Worm (Caenorhabditis elegans) whole organism, late embryonic: ENCODE data around the gene F16H6.8.

Experiments used
- C08G9.2 ChIP-seq: sonication (generic microtip); optimal IDR thresholded peaks from 2 replicates; lab custom pipeline; 2016; ENCODE audit warnings: mild to moderate bottlenecking, missing genetic modification characterization, moderate library complexity, missing compliant biosample characterization
- C38D4.7 ChIP-seq: fragments of 200-800 bp; sonication (Bioruptor generic); optimal IDR thresholded peaks from 2 replicates; lab custom pipeline; 2018; ENCODE audit warnings: mild to moderate bottlenecking, missing genetic modification characterization, moderate library complexity, missing compliant biosample characterization
- F13H6.1 ChIP-seq: sonication (generic microtip); optimal IDR thresholded peaks from 2 replicates; lab custom pipeline; 2016; ENCODE audit warnings: missing genetic modification characterization, missing compliant biosample characterization
- K02D7.2 ChIP-seq: sonication (generic microtip); optimal IDR thresholded peaks from 2 replicates; lab custom pipeline; 2017; ENCODE audit warnings: mild to moderate bottlenecking, missing genetic modification characterization, missing compliant biosample characterization
- K09A11.1 ChIP-seq: sonication (generic microtip); optimal IDR thresholded peaks from 2 replicates; lab custom pipeline; 2017; ENCODE audit warnings: antibody characterized with exemption, mild to moderate bottlenecking, missing genetic modification characterization, missing compliant biosample characterization; ENCODE audit not compliant: insufficient read depth
- T23F11.4 ChIP-seq: fragments of 200-800 bp; sonication (Bioruptor generic); optimal IDR thresholded peaks from 2 replicates; lab custom pipeline; 2018; ENCODE audit warnings: mild to moderate bottlenecking, missing genetic modification characterization, missing compliant biosample characterization
- ama-1 ChIP-seq: fragments of 150-350 bp; optimal IDR thresholded peaks from 2 replicates; lab custom pipeline; 2014
- ceh-18 ChIP-seq: sonication (generic microtip); optimal IDR thresholded peaks from 2 replicates; lab custom pipeline; 2016; ENCODE audit warnings: missing genetic modification characterization, missing compliant biosample characterization
- ceh-19 ChIP-seq: fragments of 200-800 bp; sonication (Bioruptor generic); optimal IDR thresholded peaks from 2 replicates; lab custom pipeline; 2018; ENCODE audit warnings: mild to moderate bottlenecking, missing genetic modification characterization, missing compliant biosample characterization
- ceh-2 ChIP-seq: sonication (generic microtip); optimal IDR thresholded peaks from 2 replicates; lab custom pipeline; 2016; ENCODE audit warnings: missing genotype, missing genetic modification characterization, missing compliant biosample characterization
- ceh-22 ChIP-seq: sonication (generic microtip); optimal IDR thresholded peaks from 2 replicates; lab custom pipeline; 2017; ENCODE audit warnings: missing biosample characterization, missing genetic modification characterization
- ceh-24 ChIP-seq: sonication (generic microtip); optimal IDR thresholded peaks from 2 replicates; lab custom pipeline; 2016; ENCODE audit warnings: mild to moderate bottlenecking, missing genetic modification characterization, missing compliant biosample characterization
- ceh-31 ChIP-seq: sonication (generic microtip); optimal IDR thresholded peaks from 2 replicates; lab custom pipeline; 2016; ENCODE audit warnings: missing genetic modification characterization, missing compliant biosample characterization
- ceh-6 ChIP-seq: fragments of 200-800 bp; sonication (Bioruptor generic); optimal IDR thresholded peaks from 2 replicates; lab custom pipeline; 2018; ENCODE audit warnings: mild to moderate bottlenecking, missing genetic modification characterization, missing compliant biosample characterization
- ceh-9 ChIP-seq: sonication (generic microtip); optimal IDR thresholded peaks from 2 replicates; lab custom pipeline; 2016; ENCODE audit warnings: mild to moderate bottlenecking, missing genetic modification characterization, inconsistent platforms, missing compliant biosample characterization
- che-1 ChIP-seq: sonication (generic microtip); optimal IDR thresholded peaks from 2 replicates; lab custom pipeline; 2016; ENCODE audit warnings: mild to moderate bottlenecking, missing genetic modification characterization, missing compliant biosample characterization
- dmd-4 ChIP-seq: sonication (generic microtip); optimal IDR thresholded peaks from 2 replicates; lab custom pipeline; 2016; ENCODE audit warnings: borderline replicate concordance, missing genetic modification characterization, missing compliant biosample characterization
- dve-1 ChIP-seq: sonication (generic microtip); optimal IDR thresholded peaks from 2 replicates; lab custom pipeline; 2017; ENCODE audit warnings: antibody characterized with exemption, mild to moderate bottlenecking, missing genetic modification characterization, missing compliant biosample characterization
- elt-2 ChIP-seq: sonication (generic microtip); optimal IDR thresholded peaks from 2 replicates; lab custom pipeline; 2016; ENCODE audit warnings: missing genetic modification reagents, missing genetic modification characterization, missing compliant biosample characterization
- eyg-1 ChIP-seq: sonication (generic microtip); optimal IDR thresholded peaks from 2 replicates; lab custom pipeline; 2016; ENCODE audit warnings: missing genotype, missing genetic modification characterization, missing compliant biosample characterization
- fkh-10 ChIP-seq: fragments of 150-350 bp; optimal IDR thresholded peaks from 2 replicates; lab custom pipeline; 2014; ENCODE audit warnings: missing biosample characterization, missing genetic modification reagents, missing genetic modification characterization
- gmeb-2 ChIP-seq: sonication (generic microtip); optimal IDR thresholded peaks from 2 replicates; lab custom pipeline; 2016; ENCODE audit warnings: missing genetic modification characterization, inconsistent platforms, missing compliant biosample characterization
- hlh-8 ChIP-seq: sonication (generic microtip); optimal IDR thresholded peaks from 2 replicates; lab custom pipeline; 2016; ENCODE audit warnings: missing genotype, missing genetic modification characterization, missing compliant biosample characterization
- lim-6 ChIP-seq: sonication (generic microtip); optimal IDR thresholded peaks from 2 replicates; lab custom pipeline; 2016; ENCODE audit warnings: missing genetic modification characterization, missing compliant biosample characterization
- lin-11 ChIP-seq: fragments of 200-800 bp; sonication (Bioruptor generic); optimal IDR thresholded peaks from 2 replicates; lab custom pipeline; 2018; ENCODE audit warnings: mild to moderate bottlenecking, missing genetic modification characterization, missing compliant biosample characterization
- madf-2 ChIP-seq: sonication (generic microtip); optimal IDR thresholded peaks from 2 replicates; lab custom pipeline; 2017; ENCODE audit warnings: missing genetic modification characterization, missing compliant biosample characterization
- nhr-11 ChIP-seq: fragments of 150-350 bp; optimal IDR thresholded peaks from 2 replicates; lab custom pipeline; 2014; ENCODE audit warnings: missing biosample characterization, missing genetic modification characterization
- nhr-232 ChIP-seq: sonication (generic microtip); optimal IDR thresholded peaks from 2 replicates; lab custom pipeline; 2016; ENCODE audit warnings: missing genetic modification characterization, missing compliant biosample characterization
- odd-2 ChIP-seq: sonication (generic microtip); optimal IDR thresholded peaks from 2 replicates; lab custom pipeline; 2017; ENCODE audit warnings: antibody characterized with exemption, mild to moderate bottlenecking, missing genetic modification characterization, missing compliant biosample characterization
- pax-1 ChIP-seq: fragments of 150-350 bp; optimal IDR thresholded peaks from 2 replicates; lab custom pipeline; 2014; ENCODE audit warnings: missing biosample characterization, missing genetic modification characterization
- pha-4 ChIP-seq: fragments of 150-350 bp; optimal IDR thresholded peaks from 2 replicates; lab custom pipeline; 2018; ENCODE audit warnings: missing biosample characterization, missing genetic modification reagents, missing genetic modification characterization
- pros-1 ChIP-seq: fragments of 150-350 bp; optimal IDR thresholded peaks from 2 replicates; lab custom pipeline; 2014; ENCODE audit warnings: missing biosample characterization, missing genetic modification reagents, missing genetic modification characterization
- ref-2 ChIP-seq: sonication (generic microtip); optimal IDR thresholded peaks from 2 replicates; lab custom pipeline; 2016; ENCODE audit warnings: missing genetic modification characterization, missing compliant biosample characterization
- sdc-2 ChIP-seq: sonication (generic microtip); optimal IDR thresholded peaks from 2 replicates; lab custom pipeline; 2016; ENCODE audit warnings: missing genotype, missing genetic modification characterization, missing compliant biosample characterization
- sox-2 ChIP-seq: fragments of 200-800 bp; sonication (Bioruptor generic); IDR thresholded peaks from 2 replicates; pipeline ENCODE4 v1.3.6; 2022; ENCODE audit warnings: missing genetic modification reagents, missing genetic modification characterization, missing compliant biosample characterization
- sox-4 ChIP-seq: sonication (generic microtip); optimal IDR thresholded peaks from 2 replicates; lab custom pipeline; 2017; ENCODE audit warnings: mild to moderate bottlenecking, missing genetic modification characterization, inconsistent platforms, missing compliant biosample characterization
- syd-9 ChIP-seq: sonication (generic microtip); optimal IDR thresholded peaks from 2 replicates; lab custom pipeline; 2016; ENCODE audit warnings: mild to moderate bottlenecking, missing genetic modification characterization, moderate library complexity, missing compliant biosample characterization
- unc-3 ChIP-seq, 2 experiments: fragments of 200-800 bp in 1 of 2; sonication (Bioruptor generic) in 1 of 2; sonication (generic microtip) in 1 of 2; conservative IDR thresholded peaks in 1 of 2; optimal IDR thresholded peaks in 1 of 2; 2 replicates each; pipeline versions ENCODE4 v1.3.6 to Lab custom; 2016 to 2022; ENCODE audit warnings: missing compliant biosample characterization in 2 of 2, missing genetic modification characterization in 2 of 2, missing genetic modification reagents in 1 of 2
- unc-86 ChIP-seq: sonication (generic microtip); optimal IDR thresholded peaks from 2 replicates; lab custom pipeline; 2016; ENCODE audit warnings: missing genetic modification characterization, missing compliant biosample characterization
- zip-5 ChIP-seq: sonication (generic microtip); optimal IDR thresholded peaks from 2 replicates; lab custom pipeline; 2016; ENCODE audit warnings: missing genetic modification characterization, missing compliant biosample characterization
- ztf-16 ChIP-seq: sonication (generic microtip); optimal IDR thresholded peaks from 2 replicates; lab custom pipeline; 2017; ENCODE audit warnings: missing genetic modification characterization, missing compliant biosample characterization

The F16H6.8 gene

ce11 chrV:18188328-18188727, 27.7 kb downstream of the F16H6.8 start, which contains the start of gene clec-245:
Gene clec-245, minus strand, starts transcription at chrV:18188428.
- TF ChIP-seq gmeb-2 (tag; lab: Kevin White, UChicago) (no peak), sox-4 (tag; lab: Kevin White, UChicago) (no peak), hlh-8 (no peak), ama-1 (lab: Kevin White, UChicago) (no peak), pros-1 (tag; lab: Kevin White, UChicago) (no peak), K02D7.2 (no peak), T23F11.4 (GFP tag; lab: Kevin White, UChicago) (no peak), fkh-10 (GFP tag; lab: Kevin White, UChicago) (no peak), ceh-9 (no peak), dve-1 (tag; lab: Kevin White, UChicago) (no peak)

ce11 chrV:18184910-18185309, 31.2 kb downstream of the F16H6.8 start, which contains the start of gene C31G12.3:
Gene C31G12.3, plus strand, starts transcription at chrV:18185210.
- TF ChIP-seq ceh-2 (tag; lab: Kevin White, UChicago), result no peak
- no peak for TF ChIP-seq hlh-8
- no peak for TF ChIP-seq pha-4
- TF ChIP-seq nhr-232 (tag; lab: Kevin White, UChicago), result no peak
- no peak for TF ChIP-seq ceh-22 (tag; lab: Kevin White, UChicago)
- no peak for TF ChIP-seq T23F11.4 (GFP tag; lab: Kevin White, UChicago)
- TF ChIP-seq ceh-6 (GFP tag; lab: Kevin White, UChicago), result no peak
- TF ChIP-seq ref-2 (tag; lab: Kevin White, UChicago), result no peak
- TF ChIP-seq ztf-16 (tag; lab: Kevin White, UChicago), result no peak
- TF ChIP-seq K09A11.1 (tag; lab: Kevin White, UChicago), result no peak
- no peak for TF ChIP-seq sox-2
- no peak for TF ChIP-seq madf-2
- no peak for TF ChIP-seq zip-5 (tag; lab: Kevin White, UChicago)
- TF ChIP-seq elt-2 (tag; lab: Kevin White, UChicago), result no peak

ce11 chrV:18179663-18180062, 36.4 kb downstream of the F16H6.8 start, which contains the start of gene C31G12.1:
Gene C31G12.1, plus strand, starts transcription at chrV:18179963.
- TF ChIP-seq ceh-2 (tag; lab: Kevin White, UChicago) (no peak), syd-9 (tag; lab: Kevin White, UChicago) (no peak), lim-6 (no peak), F13H6.1 (tag; lab: Kevin White, UChicago) (no peak), pax-1 (tag; lab: Kevin White, UChicago) (no peak), ceh-18 (tag; lab: Kevin White, UChicago) (no peak), ceh-24 (tag; lab: Kevin White, UChicago) (no peak), T23F11.4 (GFP tag; lab: Kevin White, UChicago) (no peak), elt-2 (tag; lab: Kevin White, UChicago) (no peak), C38D4.7 (GFP tag; lab: Kevin White, UChicago) (no peak), ceh-22 (tag; lab: Kevin White, UChicago) (no peak)

ce11 chrV:18178659-18179058, 37.4 kb downstream of the F16H6.8 start, which contains the start of gene C31G12.4:
Gene C31G12.4, minus strand, starts transcription at chrV:18178759.
- TF ChIP-seq ceh-19 (GFP tag; lab: Kevin White, UChicago) (no peak), sdc-2 (tag; lab: Kevin White, UChicago) (no peak), dmd-4 (tag; lab: Kevin White, UChicago) (no peak), unc-86 (tag; lab: Kevin White, UChicago) (no peak), eyg-1 (tag; lab: Kevin White, UChicago) (no peak), che-1 (tag; lab: Kevin White, UChicago) (no peak), lin-11 (tag; lab: Kevin White, UChicago) (no peak), C08G9.2 (no peak), syd-9 (tag; lab: Kevin White, UChicago) (no peak), odd-2 (tag; lab: Kevin White, UChicago) (no peak), unc-3 (GFP tag; conservative IDR thresholded peaks at IDR 0.05; lab: Robert Waterston, UW) (no peak), unc-3 (tag; optimal IDR thresholded peaks at IDR 0.05; lab: Kevin White, UChicago) (no peak), ceh-31 (tag; lab: Kevin White, UChicago) (no peak), nhr-11 (tag; lab: Kevin White, UChicago) (no peak), pha-4 (no peak), hlh-8 (no peak)
